Worm (Caenorhabditis elegans) whole organism, early embryonic: ENCODE data around the gene sto-6.

Experiments
- B0310.2 ChIP-seq: sonication (generic microtip); optimal IDR thresholded peaks from 2 replicates; lab custom pipeline; 2016; ENCODE audit warnings: mild to moderate bottlenecking, missing genetic modification characterization, missing compliant biosample characterization
- aly-1 ChIP-seq: sonication (generic microtip); optimal IDR thresholded peaks from 2 replicates; lab custom pipeline; 2016; ENCODE audit warnings: missing genetic modification characterization, missing compliant biosample characterization
- ama-1 ChIP-seq: fragments of 150-350 bp; optimal IDR thresholded peaks from 2 replicates; lab custom pipeline; 2014
- ceh-36 ChIP-seq: sonication (generic microtip); optimal IDR thresholded peaks from 2 replicates; lab custom pipeline; 2016; ENCODE audit warnings: missing genetic modification characterization, inconsistent platforms, missing compliant biosample characterization
- flt-1 ChIP-seq: fragments of 200-800 bp; sonication (Bioruptor generic); IDR thresholded peaks from 2 replicates; pipeline ENCODE4 v1.3.6; 2022; ENCODE audit warnings: missing genetic modification characterization, missing compliant biosample characterization
- hmbx-1 ChIP-seq: sonication (generic microtip); optimal IDR thresholded peaks from 2 replicates; lab custom pipeline; 2016; ENCODE audit warnings: mild to moderate bottlenecking, missing genetic modification characterization, missing compliant biosample characterization
- hnd-1 ChIP-seq: sonication (generic microtip); optimal IDR thresholded peaks from 2 replicates; lab custom pipeline; 2016; ENCODE audit warnings: missing genetic modification characterization, missing compliant biosample characterization
- pes-1 ChIP-seq: fragments of 200-800 bp; sonication (Bioruptor generic); IDR thresholded peaks from 2 replicates; pipeline ENCODE4 v1.3.6; 2022; ENCODE audit warnings: missing genetic modification reagents, missing genetic modification characterization, missing compliant biosample characterization
- scrt-1 ChIP-seq: fragments of 200-800 bp; sonication (Bioruptor generic); IDR thresholded peaks from 2 replicates; pipeline ENCODE4 v1.3.6; 2022; ENCODE audit warnings: missing genetic modification characterization, missing compliant biosample characterization
- tbx-11 ChIP-seq: fragments of 200-800 bp; sonication (Bioruptor generic); IDR thresholded peaks from 2 replicates; pipeline ENCODE4 v1.3.6; 2022; ENCODE audit warnings: missing genetic modification characterization, missing compliant biosample characterization
- tbx-37 ChIP-seq: fragments of 200-800 bp; sonication (Bioruptor generic); conservative IDR thresholded peaks from 2 replicates; pipeline ENCODE4 v1.3.6; 2022; ENCODE audit warnings: missing genetic modification reagents, missing genetic modification characterization, missing compliant biosample characterization
- tra-4 ChIP-seq: sonication (generic microtip); optimal IDR thresholded peaks from 2 replicates; lab custom pipeline; 2017; ENCODE audit warnings: missing genetic modification characterization, missing compliant biosample characterization

DNA sequence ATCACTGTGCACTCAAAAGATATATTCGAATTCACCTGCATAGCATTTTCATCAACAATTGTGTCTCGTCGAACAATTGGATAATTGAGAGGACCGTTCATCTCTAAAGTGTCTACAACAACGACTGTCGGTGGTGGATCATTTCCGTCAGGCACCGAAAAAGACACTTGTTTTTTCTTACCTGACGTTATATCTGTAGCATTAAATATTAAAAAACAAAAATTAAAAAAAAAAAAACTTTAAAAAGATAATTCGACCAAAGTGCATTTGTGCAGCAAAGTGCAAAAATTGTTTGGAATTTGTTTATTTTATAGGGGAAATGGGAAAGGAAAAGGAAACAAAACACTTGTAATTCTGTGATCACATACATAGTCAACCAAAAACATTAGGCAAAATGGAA is 5.2 kb upstream of the sto-6 start, which contains the start of gene twk-44:
- TF ChIP-seq pes-1 (GFP tag; lab: Robert Waterston, UW) (no peak), ama-1 (no peak), B0310.2 (tag; lab: Kevin White, UChicago) (no peak), aly-1 (no peak), tbx-37 (GFP tag; lab: Robert Waterston, UW) (no peak), tbx-11 (GFP tag; lab: Robert Waterston, UW) (no peak), tra-4 (tag; lab: Kevin White, UChicago) (no peak), hmbx-1 (no peak), flt-1 (no peak), scrt-1 (no peak), hnd-1 (tag; lab: Kevin White, UChicago) (no peak), ceh-36 (tag; lab: Kevin White, UChicago) (no peak)
